Fruit fly (Drosophila melanogaster): ENCODE measurements around the gene Arts.

The Arts gene

dm6 chr3L:16635566-16636210 lies 33.0 kb downstream of the Arts start (continued):
- TF ChIP-seq CG6254 (GFP tag; optimal IDR thresholded peaks at IDR 0.05), result no peak
- no peak for TF ChIP-seq CG31388 (GFP tag; optimal IDR thresholded peaks at IDR 0.05)
- no peak for TF ChIP-seq HmgZ (tag; optimal IDR thresholded peaks at IDR 0.05)
- no peak for TF ChIP-seq hth (optimal IDR thresholded peaks at IDR 0.05)
- TF ChIP-seq CG11093 (GFP tag; IDR thresholded peaks at IDR 0.05), result no peak
- TF ChIP-seq Optix (GFP tag; IDR thresholded peaks at IDR 0.05), result no peak
- TF ChIP-seq ase (GFP tag; IDR thresholded peaks at IDR 0.05), result no peak
- TF ChIP-seq ranshi (GFP tag; IDR thresholded peaks at IDR 0.05), result no peak
- no peak for TF ChIP-seq Asciz (GFP tag; optimal IDR thresholded peaks at IDR 0.05)
- no peak for TF ChIP-seq Doc2 (GFP tag; IDR thresholded peaks at IDR 0.05)
- TF ChIP-seq CkIIα-i1 (GFP tag; IDR thresholded peaks at IDR 0.05), result no peak
- no peak for TF ChIP-seq cg (GFP tag; optimal IDR thresholded peaks at IDR 0.05)
- TF ChIP-seq Pdp1 (GFP tag; optimal IDR thresholded peaks at IDR 0.05), result no peak
- no peak for TF ChIP-seq CG5245 (GFP tag; optimal IDR thresholded peaks at IDR 0.05)
- no peak for TF ChIP-seq CG10274 (GFP tag; optimal IDR thresholded peaks at IDR 0.05)
- 0 out of 2 replicates have a peak, but pooled peaks have one; percentile 27 for TF ChIP-seq CG32532 (GFP tag; IDR thresholded peaks at IDR 0.05)
- peak; percentile 29 for TF ChIP-seq Hsf (GFP tag; optimal IDR thresholded peaks at IDR 0.05)
- no peak for TF ChIP-seq Vsx1 (GFP tag; optimal IDR thresholded peaks at IDR 0.05)
- no peak for TF ChIP-seq pan (optimal IDR thresholded peaks at IDR 0.05)
- TF ChIP-seq pan (GFP tag; optimal IDR thresholded peaks at IDR 0.05 in 1 of 2, IDR thresholded peaks at IDR 0.05 in 1 of 2), result no peak
- no peak for TF ChIP-seq Atf3 (GFP tag; optimal IDR thresholded peaks at IDR 0.05)
- TF ChIP-seq sd (tag; optimal IDR thresholded peaks at IDR 0.05), result no peak
- TF ChIP-seq nau (GFP tag; optimal IDR thresholded peaks at IDR 0.05), result no peak
- TF ChIP-seq pho (GFP tag; optimal IDR thresholded peaks at IDR 0.05), result no peak
- TF ChIP-seq CG17186 (GFP tag; optimal IDR thresholded peaks at IDR 0.05), result no peak
- no peak for TF ChIP-seq klu (GFP tag; IDR thresholded peaks at IDR 0.05)
- TF ChIP-seq CG1024 (GFP tag; IDR thresholded peaks at IDR 0.05), result no peak
- TF ChIP-seq CG12942 (GFP tag; optimal IDR thresholded peaks at IDR 0.05), result no peak
- no peak for TF ChIP-seq CG34376 (GFP tag; optimal IDR thresholded peaks at IDR 0.05)
- TF ChIP-seq CG8944 (GFP tag; optimal IDR thresholded peaks at IDR 0.05), result no peak
- no peak for TF ChIP-seq slp2 (GFP tag; optimal IDR thresholded peaks at IDR 0.05)
- TF ChIP-seq NFAT (GFP tag; IDR thresholded peaks at IDR 0.05), result no peak
- TF ChIP-seq ind (GFP tag; optimal IDR thresholded peaks at IDR 0.05), result no peak
- TF ChIP-seq CG15269 (tag; optimal IDR thresholded peaks at IDR 0.05), result peak; percentile 44
- TF ChIP-seq Dek (tag; optimal IDR thresholded peaks at IDR 0.05), result no peak
- TF ChIP-seq run (tag; optimal IDR thresholded peaks at IDR 0.05), result no peak
- no peak for TF ChIP-seq CG4328 (GFP tag; optimal IDR thresholded peaks at IDR 0.05)
- no peak for TF ChIP-seq jing (GFP tag; optimal IDR thresholded peaks at IDR 0.05)
- no peak for TF ChIP-seq TFAM (GFP tag; optimal IDR thresholded peaks at IDR 0.05)
- no peak for TF ChIP-seq CG1647 (GFP tag; optimal IDR thresholded peaks at IDR 0.05)
- TF ChIP-seq CG4282 (GFP tag; optimal IDR thresholded peaks at IDR 0.05), result no peak
- TF ChIP-seq Ssrp (tag; optimal IDR thresholded peaks at IDR 0.05), result peak; percentile 13
- no peak for TF ChIP-seq CG6765 (GFP tag; optimal IDR thresholded peaks at IDR 0.05)
- TF ChIP-seq CHES-1-like (GFP tag; optimal IDR thresholded peaks at IDR 0.05), result no peak
- no peak for TF ChIP-seq CG30020 (tag; optimal IDR thresholded peaks at IDR 0.05)
- no peak for TF ChIP-seq pfk (GFP tag; optimal IDR thresholded peaks at IDR 0.05)
- no peak for TF ChIP-seq fu2 (GFP tag; optimal IDR thresholded peaks at IDR 0.05)
- TF ChIP-seq wor (GFP tag; IDR thresholded peaks at IDR 0.05), result no peak
- no peak for TF ChIP-seq gfzf (GFP tag; optimal IDR thresholded peaks at IDR 0.05)
- no peak for TF ChIP-seq trh (GFP tag; optimal IDR thresholded peaks at IDR 0.05)
- no peak for TF ChIP-seq ap (GFP tag; IDR thresholded peaks at IDR 0.05)
- no peak for TF ChIP-seq CG3281 (GFP tag; optimal IDR thresholded peaks at IDR 0.05)

Measured in whole organism, embryonic.